Fruit fly (Drosophila melanogaster) whole organism, embryonic: ENCODE measurements around the gene halo.

Source experiments
- cato ChIP-seq: fragments of 200-800 bp; sonication (Bioruptor generic); optimal IDR thresholded peaks from 2 replicates; lab custom pipeline; 2016; ENCODE audit warnings: missing biosample characterization, missing genetic modification characterization, borderline replicate concordance
- run ChIP-seq: fragments of 200-800 bp; sonication (Bioruptor generic); optimal IDR thresholded peaks from 3 replicates; lab custom pipeline; 2018; ENCODE audit warnings: missing biosample characterization, mild to moderate bottlenecking, missing genetic modification characterization
- schlank ChIP-seq: fragments of 200-800 bp; sonication (Bioruptor generic); optimal IDR thresholded peaks from 2 replicates; lab custom pipeline; 2018; ENCODE audit warnings: missing biosample characterization, mild to moderate bottlenecking, missing genetic modification characterization

- no peak for TF ChIP-seq run (tag; lab: Kevin White, UChicago)
- no peak for TF ChIP-seq cato
- TF ChIP-seq schlank (tag; lab: Kevin White, UChicago) = no peak
Observed at dm6 chr2L:1478488-1478887, 39.5 kb downstream of the halo start.
